Fruit fly (Drosophila melanogaster): ENCODE measurements around the gene ssx.

- TF ChIP-seq usp (GFP tag; optimal IDR thresholded peaks at IDR 0.05) (no peak), pan (optimal IDR thresholded peaks at IDR 0.05) (no peak)
Observed at dm6 chrX:1388148-1388703, 17.8 kb downstream of the ssx start.
